Worm (Caenorhabditis elegans): Measurements from ENCODE around the gene str-84.

str-84 gene

DNA sequence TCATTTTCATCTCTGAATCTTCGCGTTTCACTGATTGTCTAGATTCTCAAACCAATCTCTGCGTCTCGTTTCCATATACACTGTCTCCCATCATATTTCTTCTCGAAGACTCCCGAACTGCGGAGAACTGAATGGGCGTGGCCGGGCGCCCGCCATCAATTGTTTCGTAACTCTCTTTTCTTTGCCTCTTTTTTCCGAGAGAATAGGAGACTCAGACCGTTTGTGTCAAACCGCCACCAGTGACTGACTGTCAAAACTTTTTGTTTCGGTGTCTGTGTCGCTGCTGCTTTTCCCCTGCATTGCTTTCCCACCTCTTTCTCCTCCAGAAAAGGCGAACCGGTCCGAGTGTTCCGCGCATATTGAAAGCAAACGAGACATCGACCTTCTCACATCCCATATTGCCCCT lies 44.6 kb downstream of the str-84 start, which contains the start of gene unc-23 (continued):
- TF ChIP-seq unc-86 (tag; optimal IDR thresholded peaks at IDR 0.05) (no peak), ets-4 (tag; optimal IDR thresholded peaks at IDR 0.05) (peak; percentile 60), zip-5 (tag; optimal IDR thresholded peaks at IDR 0.05) (no peak), ceh-31 (tag; optimal IDR thresholded peaks at IDR 0.05) (peak; percentile 36), ceh-6 (GFP tag; optimal IDR thresholded peaks at IDR 0.05) (no peak), fax-1 (tag; optimal IDR thresholded peaks at IDR 0.05) (no peak), ceh-22 (tag; optimal IDR thresholded peaks at IDR 0.05) (no peak), C38D4.7 (GFP tag; optimal IDR thresholded peaks at IDR 0.05) (no peak), F13H6.1 (tag; optimal IDR thresholded peaks at IDR 0.05) (peak; percentile 26), ceh-14 (tag; optimal IDR thresholded peaks at IDR 0.05) (no peak), syd-9 (tag; optimal IDR thresholded peaks at IDR 0.05) (no peak), nfya-1 (tag; optimal IDR thresholded peaks at IDR 0.05) (peak; percentile 79), K09A11.1 (tag; optimal IDR thresholded peaks at IDR 0.05; ENCODE audit: insufficient read depth) (no peak), rnt-1 (tag; optimal IDR thresholded peaks at IDR 0.05) (peak; percentile 80), T23F11.4 (GFP tag; optimal IDR thresholded peaks at IDR 0.05) (no peak), che-1 (tag; optimal IDR thresholded peaks at IDR 0.05) (no peak), pha-2 (tag; optimal IDR thresholded peaks at IDR 0.05) (no peak), lin-11 (tag; optimal IDR thresholded peaks at IDR 0.05) (no peak), sdc-2 (tag; optimal IDR thresholded peaks at IDR 0.05) (no peak)

DNA sequence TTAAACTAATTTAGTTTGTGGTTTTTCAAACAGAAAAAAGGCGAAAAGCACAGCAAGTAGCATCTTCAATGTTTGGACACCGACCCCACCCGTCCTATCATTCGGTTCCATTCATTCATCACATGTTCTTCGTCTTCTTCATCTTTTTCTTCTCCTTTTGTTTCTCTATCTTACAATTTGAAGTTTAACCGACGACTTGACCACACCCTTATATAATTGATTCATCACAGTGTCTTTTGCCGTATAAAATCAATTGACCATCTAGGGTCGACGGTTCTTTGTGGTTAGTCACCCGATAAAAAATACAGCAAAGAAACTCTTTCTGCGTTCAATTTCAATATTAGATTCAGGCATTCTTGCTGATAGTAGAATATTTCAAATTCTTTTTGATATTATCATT lies 45.6 kb downstream of the str-84 start:
- TF ChIP-seq fkh-6 (tag; optimal IDR thresholded peaks at IDR 0.05) = no peak
- no peak for TF ChIP-seq ceh-22 (tag; optimal IDR thresholded peaks at IDR 0.05)
- TF ChIP-seq ceh-45 (GFP tag; IDR thresholded peaks at IDR 0.05) = no peak
- no peak for TF ChIP-seq ceh-19 (GFP tag; optimal IDR thresholded peaks at IDR 0.05)
- no peak for TF ChIP-seq pax-1 (tag; optimal IDR thresholded peaks at IDR 0.05)
- TF ChIP-seq K09A11.1 (tag; optimal IDR thresholded peaks at IDR 0.05; ENCODE audit: insufficient read depth) = no peak
- no peak for TF ChIP-seq madf-2 (tag; optimal IDR thresholded peaks at IDR 0.05)
- no peak for TF ChIP-seq pros-1 (tag; optimal IDR thresholded peaks at IDR 0.05)
- TF ChIP-seq ceh-18 (tag; optimal IDR thresholded peaks at IDR 0.05) = no peak
- no peak for TF ChIP-seq fax-1 (tag; optimal IDR thresholded peaks at IDR 0.05)
- TF ChIP-seq pha-4 (tag; optimal IDR thresholded peaks at IDR 0.05) = no peak

DNA sequence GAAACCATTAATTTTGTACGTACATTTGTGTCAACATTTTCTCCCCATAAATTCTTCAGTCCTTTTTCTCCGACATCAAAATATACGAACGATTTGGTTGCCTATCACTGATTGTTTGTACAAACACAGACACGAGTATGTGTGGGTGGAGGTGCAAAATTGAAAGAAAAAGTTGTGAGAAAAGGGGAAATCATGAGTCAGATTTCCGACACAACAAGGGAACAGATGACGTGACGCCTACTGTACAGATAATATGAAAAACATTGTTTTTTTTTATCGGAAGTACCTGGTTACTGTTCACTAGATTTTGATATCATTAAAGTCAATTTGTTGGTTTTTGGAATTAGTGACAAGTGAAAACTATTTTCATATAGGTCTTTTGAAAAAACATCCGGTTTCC lies 46.5 kb downstream of the str-84 start:
- TF ChIP-seq lin-11 (tag; optimal IDR thresholded peaks at IDR 0.05) (no peak), ceh-34 (tag; optimal IDR thresholded peaks at IDR 0.05) (no peak), hlh-15 (tag; optimal IDR thresholded peaks at IDR 0.05) (no peak), ceh-19 (GFP tag; optimal IDR thresholded peaks at IDR 0.05) (no peak), pag-3 (tag; optimal IDR thresholded peaks at IDR 0.05; ENCODE audit: borderline replicate concordance) (no peak)

ce11 chrV:8932318-8932717 lies 48.4 kb downstream of the str-84 start, which contains the start of gene H14N18.2:
Gene H14N18.2, plus strand, starts transcription at chrV:8932618.
- TF ChIP-seq fkh-10 (GFP tag; optimal IDR thresholded peaks at IDR 0.05) (no peak), hlh-13 (GFP tag; optimal IDR thresholded peaks at IDR 0.05) (no peak), ama-1 (optimal IDR thresholded peaks at IDR 0.05) (no peak), mec-3 (tag; optimal IDR thresholded peaks at IDR 0.05; ENCODE audit: borderline replicate concordance) (no peak), ceh-18 (tag; optimal IDR thresholded peaks at IDR 0.05) (no peak), madf-2 (tag; optimal IDR thresholded peaks at IDR 0.05) (no peak), gmeb-2 (tag; optimal IDR thresholded peaks at IDR 0.05) (no peak), F13H6.1 (tag; optimal IDR thresholded peaks at IDR 0.05) (no peak), ceh-48 (tag; optimal IDR thresholded peaks at IDR 0.05) (no peak), fkh-6 (tag; optimal IDR thresholded peaks at IDR 0.05) (no peak), ceh-34 (tag; optimal IDR thresholded peaks at IDR 0.05) (no peak), rnt-1 (tag; optimal IDR thresholded peaks at IDR 0.05) (no peak), syd-9 (tag; optimal IDR thresholded peaks at IDR 0.05) (no peak), Y22D7AL.16 (tag; optimal IDR thresholded peaks at IDR 0.05) (no peak), pros-1 (tag; optimal IDR thresholded peaks at IDR 0.05) (no peak), unc-55 (GFP tag; optimal IDR thresholded peaks at IDR 0.05) (no peak), pax-1 (tag; optimal IDR thresholded peaks at IDR 0.05) (no peak), sox-4 (tag; optimal IDR thresholded peaks at IDR 0.05) (no peak), ceh-31 (tag; optimal IDR thresholded peaks at IDR 0.05) (no peak)

All from whole organism, late embryonic.